Comparison of ENCODE assay signal across 2 worm cellular contexts in genomic region chrV:6243260-6243659, ce11.
TF ChIP-seq lines count a peak whose summit lies in the region.

No protein-coding gene starts in this region.

TF ChIP-seq in whole organism, L1 larva, 84 proteins besides CTCF, POLR2A, EP300 and RAD21 (continued from another document):
- TF ChIP-seq fos-1 (tag; optimal IDR thresholded peaks at IDR 0.05; lab: Kevin White, UChicago) (no peak), nhr-28 (tag; optimal IDR thresholded peaks at IDR 0.05; lab: Kevin White, UChicago) (no peak), alr-1 (tag; optimal IDR thresholded peaks at IDR 0.05; lab: Kevin White, UChicago; ENCODE audit: borderline replicate concordance) (no peak), mep-1 (tag; optimal IDR thresholded peaks at IDR 0.05; lab: Kevin White, UChicago) (no peak), swsn-7 (tag; optimal IDR thresholded peaks at IDR 0.05; lab: Kevin White, UChicago) (no peak), hlh-4 (tag; optimal IDR thresholded peaks at IDR 0.05; lab: Kevin White, UChicago) (no peak), blmp-1 (tag; optimal IDR thresholded peaks at IDR 0.05; lab: Kevin White, UChicago) (peak; percentile 87), nhr-90 (tag; optimal IDR thresholded peaks at IDR 0.05; lab: Kevin White, UChicago; ENCODE audit: poor library complexity) (peak; percentile 46), hlh-17 (GFP tag; optimal IDR thresholded peaks at IDR 0.05; lab: Kevin White, UChicago; ENCODE audit: borderline replicate concordance) (no peak), snu-23 (GFP tag; optimal IDR thresholded peaks at IDR 0.05; lab: Kevin White, UChicago) (peak; percentile 23), unc-62 (GFP tag; optimal IDR thresholded peaks at IDR 0.05; lab: Kevin White, UChicago) (no peak), mab-9 (GFP tag; IDR thresholded peaks at IDR 0.05; lab: Robert Waterston, UW) (no peak), irx-1 (tag; optimal IDR thresholded peaks at IDR 0.05; lab: Kevin White, UChicago) (no peak), sup-37 (GFP tag; optimal IDR thresholded peaks at IDR 0.05; lab: Kevin White, UChicago) (no peak), ztf-4 (tag; optimal IDR thresholded peaks at IDR 0.05; lab: Kevin White, UChicago) (no peak)
TF ChIP-seq in whole organism, L1 larva: peak in this region for 13.

TF ChIP-seq in whole organism, L4 larva, 104 proteins besides CTCF, POLR2A, EP300 and RAD21 (continued from another document):
- TF ChIP-seq daf-16 (GFP tag; optimal IDR thresholded peaks at IDR 0.05; lab: Kevin White, UChicago): peak in 1 of 2 experiments; percentile 37
- TF ChIP-seq daf-16 (tag; optimal IDR thresholded peaks at IDR 0.05; lab: Kevin White, UChicago): peak; percentile 89
- no peak for TF ChIP-seq madf-5 (GFP tag; IDR thresholded peaks at IDR 0.05; lab: Robert Waterston, UW)
- TF ChIP-seq daf-19 (GFP tag; conservative IDR thresholded peaks at IDR 0.05; lab: Robert Waterston, UW): no peak
- no peak for TF ChIP-seq spr-3 (GFP tag; optimal IDR thresholded peaks at IDR 0.05; lab: Kevin White, UChicago)
- TF ChIP-seq egl-43 (GFP tag; IDR thresholded peaks at IDR 0.05; lab: Robert Waterston, UW): no peak
- no peak for TF ChIP-seq daf-8 (GFP tag; IDR thresholded peaks at IDR 0.05; lab: Robert Waterston, UW)
- peak; percentile 98 for TF ChIP-seq nhr-48 (tag; optimal IDR thresholded peaks at IDR 0.05; lab: Kevin White, UChicago)
- no peak for TF ChIP-seq ama-1 (optimal IDR thresholded peaks at IDR 0.05; lab: Kevin White, UChicago)
- no peak for TF ChIP-seq egl-27 (tag; optimal IDR thresholded peaks at IDR 0.05; lab: Kevin White, UChicago)
- no peak for TF ChIP-seq F10B5.3 (tag; optimal IDR thresholded peaks at IDR 0.05; lab: Kevin White, UChicago)
- TF ChIP-seq php-3 (GFP tag; IDR thresholded peaks at IDR 0.05; lab: Robert Waterston, UW): peak; percentile 91
- no peak for TF ChIP-seq lir-3 (tag; optimal IDR thresholded peaks at IDR 0.05; lab: Kevin White, UChicago)
- TF ChIP-seq ces-1 (GFP tag; optimal IDR thresholded peaks at IDR 0.05; lab: Kevin White, UChicago): no peak
- no peak for TF ChIP-seq gei-8 (GFP tag; optimal IDR thresholded peaks at IDR 0.05; lab: Kevin White, UChicago)
- TF ChIP-seq lin-29 (GFP tag; IDR thresholded peaks at IDR 0.05; lab: Robert Waterston, UW): no peak
- TF ChIP-seq F37D6.2 (tag; optimal IDR thresholded peaks at IDR 0.05; lab: Kevin White, UChicago): no peak
- no peak for TF ChIP-seq T20F7.1 (GFP tag; optimal IDR thresholded peaks at IDR 0.05; lab: Kevin White, UChicago)
- no peak for TF ChIP-seq skn-1 (tag; optimal IDR thresholded peaks at IDR 0.05; lab: Kevin White, UChicago)
- TF ChIP-seq dmd-6 (GFP tag; IDR thresholded peaks at IDR 0.05; lab: Robert Waterston, UW): peak; percentile 98
- no peak for TF ChIP-seq attf-4 (tag; optimal IDR thresholded peaks at IDR 0.05; lab: Kevin White, UChicago)
- no peak for TF ChIP-seq daf-12 (tag; optimal IDR thresholded peaks at IDR 0.05; lab: Kevin White, UChicago)
- TF ChIP-seq jun-1 (tag; optimal IDR thresholded peaks at IDR 0.05; lab: Kevin White, UChicago): no peak
- no peak for TF ChIP-seq ztf-7 (tag; optimal IDR thresholded peaks at IDR 0.05; lab: Kevin White, UChicago)
- no peak for TF ChIP-seq duxl-1 (tag; optimal IDR thresholded peaks at IDR 0.05; lab: Kevin White, UChicago; ENCODE audit: poor library complexity)
- no peak for TF ChIP-seq F49E8.2 (tag; optimal IDR thresholded peaks at IDR 0.05; lab: Kevin White, UChicago; ENCODE audit: borderline replicate concordance)
- TF ChIP-seq arid-1 (GFP tag; conservative IDR thresholded peaks at IDR 0.05; lab: Robert Waterston, UW): no peak
- no peak for TF ChIP-seq rbr-2 (tag; optimal IDR thresholded peaks at IDR 0.05; lab: Kevin White, UChicago)
- no peak; the same call in 1 of the 2 replicates for TF ChIP-seq set-16 (GFP tag; IDR thresholded peaks at IDR 0.05; lab: Robert Waterston, UW)
- peak in 1 of 2 experiments; percentile 58 for TF ChIP-seq hif-1 (tag; optimal IDR thresholded peaks at IDR 0.05; lab: Kevin White, UChicago)
- no peak for TF ChIP-seq lim-7 (GFP tag; IDR thresholded peaks at IDR 0.05; lab: Robert Waterston, UW)
- TF ChIP-seq R02D3.7 (tag; optimal IDR thresholded peaks at IDR 0.05; lab: Kevin White, UChicago): no peak
- TF ChIP-seq ceh-44 (GFP tag; IDR thresholded peaks at IDR 0.05; lab: Robert Waterston, UW): no peak
- TF ChIP-seq lsy-2 (tag; optimal IDR thresholded peaks at IDR 0.05; lab: Kevin White, UChicago): no peak
- no peak for TF ChIP-seq fos-1 (tag; optimal IDR thresholded peaks at IDR 0.05; lab: Kevin White, UChicago)
- peak; percentile 73 for TF ChIP-seq dve-1 (tag; optimal IDR thresholded peaks at IDR 0.05; lab: Kevin White, UChicago; ENCODE audit: insufficient read depth)
- TF ChIP-seq mdl-1 (tag; optimal IDR thresholded peaks at IDR 0.05; lab: Kevin White, UChicago): peak; percentile 44 to 57
- TF ChIP-seq mxl-3 (GFP tag; optimal IDR thresholded peaks at IDR 0.05; lab: Kevin White, UChicago): peak; percentile 86
- no peak for TF ChIP-seq dpl-1 (GFP tag; optimal IDR thresholded peaks at IDR 0.05; lab: Kevin White, UChicago)
- no peak for TF ChIP-seq nhr-42 (GFP tag; IDR thresholded peaks at IDR 0.05; lab: Robert Waterston, UW)
- TF ChIP-seq zfp-2 (tag; optimal IDR thresholded peaks at IDR 0.05; lab: Kevin White, UChicago): no peak
- no peak for TF ChIP-seq tag-97 (GFP tag; IDR thresholded peaks at IDR 0.05; lab: Robert Waterston, UW)
- TF ChIP-seq spr-1 (tag; optimal IDR thresholded peaks at IDR 0.05; lab: Kevin White, UChicago): no peak
- peak; percentile 16; the same call in 1 of the 2 replicates for TF ChIP-seq ceh-20 (GFP tag; IDR thresholded peaks at IDR 0.05; lab: Robert Waterston, UW)
- TF ChIP-seq nhr-11 (tag; optimal IDR thresholded peaks at IDR 0.05; lab: Kevin White, UChicago): no peak
